Fruit fly (Drosophila melanogaster) whole organism, embryonic: ENCODE data around the gene Sld5.

Experiments
- CG17612 ChIP-seq: fragments of 200-800 bp; sonication (Bioruptor generic); IDR thresholded peaks from 2 replicates; pipeline ENCODE4 v1.3.6; 2022; ENCODE audit warnings: missing biosample characterization, missing genetic modification characterization
- CG30431 ChIP-seq: fragments of 200-800 bp; sonication (Bioruptor generic); optimal IDR thresholded peaks from 2 replicates; lab custom pipeline; 2017; ENCODE audit warnings: missing biosample characterization, missing genetic modification characterization
- Hr3 ChIP-seq: fragments of 200-800 bp; sonication (Bioruptor generic); optimal IDR thresholded peaks from 3 replicates; lab custom pipeline; 2016; ENCODE audit warnings: missing biosample characterization, missing genetic modification characterization
- Myb ChIP-seq: fragments of 200-800 bp; sonication (Bioruptor generic); optimal IDR thresholded peaks from 2 replicates; lab custom pipeline; 2016; ENCODE audit warnings: missing biosample characterization, missing genetic modification characterization
- Sox102F ChIP-seq: fragments of 200-800 bp; sonication (Bioruptor generic); optimal IDR thresholded peaks from 2 replicates; lab custom pipeline; 2018; ENCODE audit warnings: missing biosample characterization, mild to moderate bottlenecking, missing genetic modification characterization, moderate library complexity
- gcm ChIP-seq: fragments of 200-800 bp; sonication (Bioruptor generic); optimal IDR thresholded peaks from 2 replicates; lab custom pipeline; 2019; ENCODE audit warnings: missing biosample characterization, mild to moderate bottlenecking, missing genetic modification characterization, moderate library complexity
- insv ChIP-seq, 2 experiments: fragments of 200-800 bp; sonication (Bioruptor generic); optimal IDR thresholded peaks; 3 replicates each; lab custom pipeline; 2016 to 2018; ENCODE audit warnings: missing biosample characterization in 2 of 2, missing genetic modification characterization in 2 of 2
- psq ChIP-seq: fragments of 200-800 bp; sonication (Bioruptor generic); optimal IDR thresholded peaks from 2 replicates; lab custom pipeline; 2017; ENCODE audit warnings: missing biosample characterization, missing genetic modification characterization

dm6 chr3R:26105407-26105806 is 49.1 kb upstream of the Sld5 start:
- TF ChIP-seq Myb, result no peak
- TF ChIP-seq CG17612, result no peak
- TF ChIP-seq gcm (GFP tag; lab: Kevin White, UChicago), result no peak
- TF ChIP-seq psq (GFP tag; lab: Kevin White, UChicago), result no peak
- TF ChIP-seq CG30431 (GFP tag; lab: Kevin White, UChicago), result no peak
- no peak for TF ChIP-seq Hr3
- no peak for TF ChIP-seq Sox102F (GFP tag; lab: Kevin White, UChicago)
- no peak for TF ChIP-seq insv (GFP tag; optimal IDR thresholded peaks at IDR 0.05; lab: Kevin White, UChicago)
